Worm (Caenorhabditis elegans) whole organism, L3 larva: ENCODE data around the gene adt-1.

Experiments used
- ZK546.5 ChIP-seq: sonication (generic microtip); optimal IDR thresholded peaks from 2 replicates; lab custom pipeline; 2017; ENCODE audit warnings: missing biosample characterization, missing genetic modification characterization
- aly-2 ChIP-seq: fragments of 150-350 bp; optimal IDR thresholded peaks from 2 replicates; lab custom pipeline; 2014; ENCODE audit warnings: missing biosample characterization, missing genetic modification characterization
- ama-1 ChIP-seq: fragments of 150-350 bp; optimal IDR thresholded peaks from 2 replicates; lab custom pipeline; 2018
- ceh-16 ChIP-seq: sonication (generic microtip); optimal IDR thresholded peaks from 2 replicates; lab custom pipeline; 2017; ENCODE audit warnings: missing biosample characterization, missing genetic modification characterization
- ceh-28 ChIP-seq: fragments of 150-350 bp; optimal IDR thresholded peaks from 2 replicates; lab custom pipeline; 2014; ENCODE audit warnings: missing biosample characterization, missing genetic modification reagents, missing genetic modification characterization
- egl-5 ChIP-seq: fragments of 150-350 bp; optimal IDR thresholded peaks from 2 replicates; lab custom pipeline; 2017; ENCODE audit warnings: missing biosample characterization, missing genetic modification reagents, missing genetic modification characterization, inconsistent platforms
- elt-1 ChIP-seq: fragments of 150-350 bp; optimal IDR thresholded peaks from 2 replicates; lab custom pipeline; 2014; ENCODE audit warnings: missing biosample characterization, missing genetic modification characterization
- elt-2 ChIP-seq: sonication (generic microtip); optimal IDR thresholded peaks from 2 replicates; lab custom pipeline; 2016; ENCODE audit warnings: missing genetic modification reagents, mild to moderate bottlenecking, missing genetic modification characterization, missing compliant biosample characterization
- elt-3 ChIP-seq, 3 experiments: fragments of 150-350 bp in 1 of 3; sonication (generic microtip) in 2 of 3; optimal IDR thresholded peaks; 2 replicates in 2 of 3; 4 replicates in 1 of 3; lab custom pipeline; 2014 to 2017; ENCODE audit warnings: missing biosample characterization in 3 of 3, missing genetic modification characterization in 3 of 3
- fkh-2 ChIP-seq: fragments of 150-350 bp; optimal IDR thresholded peaks from 2 replicates; lab custom pipeline; 2014; ENCODE audit warnings: missing biosample characterization, missing genetic modification reagents, missing genetic modification characterization
- fos-1 ChIP-seq: fragments of 150-350 bp; optimal IDR thresholded peaks from 2 replicates; lab custom pipeline; 2014; ENCODE audit warnings: missing biosample characterization, missing genetic modification characterization
- hmg-11 ChIP-seq: sonication (generic microtip); optimal IDR thresholded peaks from 2 replicates; lab custom pipeline; 2016; ENCODE audit warnings: missing genetic modification characterization, missing compliant biosample characterization
- jun-1 ChIP-seq: fragments of 150-350 bp; optimal IDR thresholded peaks from 2 replicates; lab custom pipeline; 2014; ENCODE audit warnings: missing biosample characterization, missing genetic modification reagents, missing genetic modification characterization
- lin-15B ChIP-seq: fragments of 150-350 bp; optimal IDR thresholded peaks from 2 replicates; lab custom pipeline; 2014; ENCODE audit warnings: missing biosample characterization, missing genetic modification characterization
- lin-39 ChIP-seq: fragments of 150-350 bp; optimal IDR thresholded peaks from 2 replicates; lab custom pipeline; 2018; ENCODE audit warnings: missing biosample characterization, missing genetic modification reagents, missing genetic modification characterization
- lsy-12 ChIP-seq: sonication (generic microtip); optimal IDR thresholded peaks from 2 replicates; lab custom pipeline; 2016; ENCODE audit warnings: mild to moderate bottlenecking, missing genetic modification characterization, missing compliant biosample characterization
- mml-1 ChIP-seq: fragments of 150-350 bp; sonication (generic microtip); optimal IDR thresholded peaks from 3 replicates; lab custom pipeline; 2014; ENCODE audit warnings: missing biosample characterization, missing genetic modification characterization
- nfya-1 ChIP-seq: sonication (generic microtip); optimal IDR thresholded peaks from 2 replicates; lab custom pipeline; 2017; ENCODE audit warnings: missing genetic modification characterization, mild to moderate bottlenecking, missing compliant biosample characterization, antibody characterized with exemption, moderate library complexity; ENCODE audit not compliant: insufficient read depth
- nhr-11 ChIP-seq: fragments of 150-350 bp; optimal IDR thresholded peaks from 2 replicates; lab custom pipeline; 2014; ENCODE audit warnings: missing biosample characterization, missing genetic modification characterization
- nhr-12 ChIP-seq: fragments of 150-350 bp; optimal IDR thresholded peaks from 2 replicates; lab custom pipeline; 2014; ENCODE audit warnings: missing biosample characterization, missing genetic modification characterization
- nhr-23 ChIP-seq: fragments of 150-350 bp; optimal IDR thresholded peaks from 2 replicates; lab custom pipeline; 2014; ENCODE audit warnings: missing biosample characterization, missing genetic modification reagents, missing genetic modification characterization
- nhr-25 ChIP-seq: sonication (generic microtip); optimal IDR thresholded peaks from 2 replicates; lab custom pipeline; 2017; ENCODE audit warnings: missing biosample characterization, missing genetic modification characterization
- nhr-43 ChIP-seq: sonication (generic microtip); optimal IDR thresholded peaks from 2 replicates; lab custom pipeline; 2016; ENCODE audit warnings: mild to moderate bottlenecking, missing genetic modification characterization, missing compliant biosample characterization; ENCODE audit not compliant: poor library complexity, severe bottlenecking
- nhr-76 ChIP-seq: fragments of 150-350 bp; sonication (generic microtip); optimal IDR thresholded peaks from 5 replicates; lab custom pipeline; 2014; ENCODE audit warnings: missing biosample characterization, missing genetic modification characterization
- nhr-77 ChIP-seq: fragments of 150-350 bp; optimal IDR thresholded peaks from 2 replicates; lab custom pipeline; 2014; ENCODE audit warnings: missing biosample characterization, missing genetic modification characterization
- pha-4 ChIP-seq: fragments of 150-350 bp; optimal IDR thresholded peaks from 2 replicates; lab custom pipeline; 2014; ENCODE audit warnings: missing biosample characterization, missing genetic modification reagents, missing genetic modification characterization
- pqm-1 ChIP-seq: fragments of 150-350 bp; optimal IDR thresholded peaks from 2 replicates; lab custom pipeline; 2017; ENCODE audit warnings: missing biosample characterization, missing genetic modification characterization, inconsistent platforms
- skn-1 ChIP-seq: fragments of 150-350 bp; optimal IDR thresholded peaks from 2 replicates; lab custom pipeline; 2014; ENCODE audit warnings: missing biosample characterization, missing genetic modification characterization
- snpc-4 ChIP-seq: fragments of 150-350 bp; optimal IDR thresholded peaks from 2 replicates; lab custom pipeline; 2014; ENCODE audit warnings: missing biosample characterization, missing genetic modification characterization
- tbx-2 ChIP-seq: sonication (generic microtip); optimal IDR thresholded peaks from 2 replicates; lab custom pipeline; 2016; ENCODE audit warnings: mild to moderate bottlenecking, missing genetic modification characterization, missing compliant biosample characterization
- unc-39 ChIP-seq: sonication (generic microtip); optimal IDR thresholded peaks from 4 replicates; lab custom pipeline; 2017; ENCODE audit warnings: missing biosample characterization, missing genetic modification characterization
- unc-62 ChIP-seq: fragments of 150-350 bp; sonication (generic microtip); optimal IDR thresholded peaks from 4 replicates; lab custom pipeline; 2014; ENCODE audit warnings: missing biosample characterization, missing genetic modification reagents, missing genetic modification characterization
- ztf-11 ChIP-seq: fragments of 150-350 bp; optimal IDR thresholded peaks from 2 replicates; lab custom pipeline; 2014; ENCODE audit warnings: missing biosample characterization, missing genetic modification characterization
- ztf-4 ChIP-seq: fragments of 150-350 bp; optimal IDR thresholded peaks from 2 replicates; lab custom pipeline; 2014; ENCODE audit warnings: missing biosample characterization, missing genetic modification characterization

The adt-1 gene

ce11 chrX:12637978-12638377 is 40.7 kb upstream of the adt-1 start:
- no peak for TF ChIP-seq ztf-4
- TF ChIP-seq lin-39 (tag; lab: Kevin White, UChicago) = no peak
- no peak for TF ChIP-seq nhr-12 (tag; lab: Kevin White, UChicago)
- no peak for TF ChIP-seq egl-5 (tag; lab: Kevin White, UChicago)
- no peak for TF ChIP-seq ceh-16 (tag; lab: Kevin White, UChicago)
- TF ChIP-seq nhr-43 (tag; lab: Kevin White, UChicago) = no peak
- TF ChIP-seq elt-1 (tag; lab: Kevin White, UChicago) = no peak
- TF ChIP-seq lsy-12 (tag; lab: Kevin White, UChicago) = no peak
- no peak for TF ChIP-seq nhr-11 (tag; lab: Kevin White, UChicago)
- TF ChIP-seq lin-15B (tag; lab: Kevin White, UChicago) = no peak
- no peak for TF ChIP-seq skn-1 (tag; lab: Kevin White, UChicago)
- no peak for TF ChIP-seq unc-39 (tag; lab: Kevin White, UChicago)
- no peak for TF ChIP-seq ZK546.5

ce11 chrX:12640459-12640858 is 38.2 kb upstream of the adt-1 start, which contains the start of gene R09A8.5:
TSS of gene R09A8.5 (minus strand) at chrX:12640559.
- no peak for TF ChIP-seq nhr-23
- TF ChIP-seq elt-2 (tag; lab: Kevin White, UChicago) = no peak
- TF ChIP-seq tbx-2 = no peak
- TF ChIP-seq fkh-2 = no peak
- no peak for TF ChIP-seq nhr-12 (tag; lab: Kevin White, UChicago)
- no peak for TF ChIP-seq hmg-11
- TF ChIP-seq nhr-11 (tag; lab: Kevin White, UChicago) = no peak
- TF ChIP-seq nhr-77 (tag; lab: Kevin White, UChicago) = no peak
- TF ChIP-seq pqm-1 = no peak
- no peak for TF ChIP-seq ztf-11
- no peak for TF ChIP-seq nhr-76 (tag; lab: Kevin White, UChicago)
- TF ChIP-seq ztf-4 = no peak
- TF ChIP-seq, all 47 proteins: peak for 0

- TF ChIP-seq egl-5 (tag; lab: Kevin White, UChicago) = peak; percentile 89
- no peak for TF ChIP-seq unc-39 (tag; lab: Kevin White, UChicago)
- TF ChIP-seq, all 47 proteins: peak for 1
Observed at ce11 chrX:12640961-12641360, 37.7 kb upstream of the adt-1 start.

DNA sequence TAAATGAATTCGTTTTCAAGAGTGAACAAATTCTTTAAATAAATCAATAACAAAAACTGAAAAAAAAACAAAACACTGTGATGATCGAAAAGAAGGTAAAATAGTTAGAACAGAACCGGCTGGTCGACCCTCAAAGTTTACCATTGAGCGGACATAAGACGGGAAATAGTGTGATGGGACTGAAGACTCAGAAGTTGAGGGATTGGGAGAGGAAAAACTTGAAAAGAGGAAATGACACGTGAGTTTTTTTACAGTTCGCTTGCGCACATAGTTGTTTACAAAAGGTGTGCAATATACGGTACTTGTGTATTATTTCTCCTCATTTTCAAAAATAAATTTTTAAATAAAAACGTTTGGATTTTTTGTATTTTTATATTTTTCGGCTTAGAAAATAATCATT is 35.7 kb upstream of the adt-1 start:
- TF ChIP-seq pha-4 (tag; lab: Kevin White, UChicago) (peak; percentile 97), nhr-25 (peak; percentile 60), ama-1 (no peak), fos-1 (tag; lab: Kevin White, UChicago) (no peak), elt-2 (tag; lab: Kevin White, UChicago) (no peak)
- TF ChIP-seq, all 47 proteins: peak for 2

DNA sequence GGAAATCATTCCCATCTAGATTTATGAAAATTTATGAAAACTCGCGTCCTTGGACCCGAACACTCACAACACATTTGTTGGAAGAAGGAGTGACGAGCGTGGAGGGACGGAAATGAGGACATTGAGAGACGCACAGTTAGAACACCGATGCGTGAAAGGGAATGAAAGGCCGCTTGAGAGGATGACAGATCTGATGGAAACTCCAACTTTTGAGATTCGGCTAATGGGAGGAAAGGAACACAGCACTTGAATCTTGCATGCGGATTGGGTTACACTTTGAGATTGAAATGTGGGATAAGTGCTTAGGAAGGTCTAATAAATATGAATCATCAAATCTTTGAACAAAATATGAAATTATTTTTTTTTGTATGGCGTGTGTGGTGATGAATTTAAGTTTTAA is 32.8 kb upstream of the adt-1 start:
- TF ChIP-seq nhr-25 (peak; percentile 66), nhr-77 (tag; lab: Kevin White, UChicago) (no peak)

DNA sequence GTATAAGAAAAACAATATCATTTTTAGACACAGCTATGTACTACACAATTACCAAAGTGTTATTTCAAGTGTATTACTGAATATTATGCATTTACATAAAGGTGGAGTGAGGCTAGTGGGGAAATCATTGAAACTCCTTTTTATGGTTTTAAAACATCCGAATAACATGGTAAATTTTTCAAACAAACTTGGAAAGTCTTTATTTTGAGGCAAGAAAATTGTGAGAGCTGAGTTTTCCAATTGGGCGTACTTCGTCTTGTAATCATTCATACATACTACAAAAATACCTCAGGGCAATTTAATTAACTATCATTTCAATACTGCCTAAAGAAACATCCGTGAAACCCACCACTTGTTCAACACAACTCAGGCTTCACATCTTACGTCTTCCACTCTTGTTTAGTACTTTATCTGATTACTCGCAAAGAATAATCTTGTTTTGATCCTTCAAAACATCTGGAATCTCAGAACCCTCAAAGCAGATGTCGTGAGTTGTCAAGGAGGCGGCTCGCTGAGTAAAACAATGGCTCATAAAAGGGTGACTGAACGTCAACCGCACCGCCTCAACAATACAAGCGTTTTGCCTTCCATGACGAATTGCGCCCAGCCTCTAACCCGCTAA is 32.0 kb upstream of the adt-1 start, which contains the start of gene zmp-5:
TSS of gene zmp-5 (plus strand) at position 572 of the 622 bp plus-strand sequence.
- TF ChIP-seq mml-1 (tag; lab: Kevin White, UChicago) = no peak

DNA sequence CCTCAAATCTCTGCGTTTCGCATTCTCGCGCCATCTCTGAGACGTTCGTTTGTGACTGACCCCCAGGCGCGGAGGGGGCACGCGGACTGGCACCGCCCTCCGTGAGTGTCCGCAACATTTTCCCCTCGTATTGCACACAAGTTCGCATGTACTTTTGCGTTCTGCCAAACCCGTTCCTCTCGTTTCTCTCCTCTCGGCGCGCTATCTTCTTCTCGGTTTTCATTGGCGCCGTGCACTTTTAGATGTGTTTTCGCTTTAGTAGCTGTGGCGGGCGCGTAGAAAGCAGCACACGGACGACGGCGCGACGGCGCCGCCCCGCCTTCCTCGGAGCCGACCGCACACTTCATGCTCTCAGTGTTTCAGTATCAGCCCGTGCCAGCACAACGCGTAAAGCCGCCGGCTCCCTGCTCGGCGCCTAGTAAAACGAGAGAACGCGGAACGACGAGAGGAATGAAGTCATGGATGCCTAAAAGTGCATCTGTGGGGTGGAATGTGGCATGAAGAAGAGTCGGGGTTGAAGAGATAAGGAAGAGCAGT is 23.2 kb upstream of the adt-1 start:
- TF ChIP-seq unc-62 (no peak), fos-1 (tag; lab: Kevin White, UChicago) (peak; percentile 44), nhr-23 (peak; percentile 82), ZK546.5 (no peak), nhr-25 (peak; percentile 77), ztf-4 (no peak), nhr-11 (tag; lab: Kevin White, UChicago) (no peak), pha-4 (tag; lab: Kevin White, UChicago) (no peak), elt-1 (tag; lab: Kevin White, UChicago) (no peak), ama-1 (peak; percentile 49), lsy-12 (tag; lab: Kevin White, UChicago) (peak; percentile 25), elt-3 (tag; optimal IDR thresholded peaks at IDR 0.05; lab: Kevin White, UChicago) (peak in 1 of 3 experiments; percentile 34), nhr-43 (tag; lab: Kevin White, UChicago) (peak; percentile 45), nhr-12 (tag; lab: Kevin White, UChicago) (no peak), jun-1 (tag; lab: Kevin White, UChicago) (peak; percentile 5), hmg-11 (peak; percentile 51), tbx-2 (peak; percentile 70), nfya-1 (peak; percentile 67), elt-2 (tag; lab: Kevin White, UChicago) (peak; percentile 64), pqm-1 (peak; percentile 18), fkh-2 (no peak), snpc-4 (tag; lab: Kevin White, UChicago) (no peak), ceh-28 (tag; lab: Kevin White, UChicago) (peak; percentile 6), lin-39 (tag; lab: Kevin White, UChicago) (peak; percentile 30), aly-2 (tag; lab: Kevin White, UChicago) (no peak)
